Fruit fly (Drosophila melanogaster) whole organism, embryonic: Measurements from ENCODE around the gene CG42487.
"Not testable (repeated sequence)": the region's sequence is repeated elsewhere in the genome, so short reads cannot be mapped to it uniquely, and the experiment has no call there.

Experiments used
- Antp ChIP-seq: fragments of 200-800 bp; sonication (Bioruptor generic); optimal IDR thresholded peaks from 3 replicates; lab custom pipeline; 2016; ENCODE audit warnings: missing biosample characterization, missing genetic modification characterization
- Atf-2 ChIP-seq: fragments of 200-800 bp; sonication (Bioruptor generic); optimal IDR thresholded peaks from 2 replicates; lab custom pipeline; 2016; ENCODE audit warnings: missing biosample characterization, missing genetic modification characterization
- Atf3 ChIP-seq: fragments of 200-800 bp; sonication (Bioruptor generic); optimal IDR thresholded peaks from 3 replicates; lab custom pipeline; 2016; ENCODE audit warnings: missing biosample characterization, missing genetic modification characterization
- Atf6 ChIP-seq: fragments of 200-800 bp; sonication (Bioruptor generic); IDR thresholded peaks from 2 replicates; pipeline ENCODE4 v1.3.6; 2022; ENCODE audit warnings: missing biosample characterization, missing genetic modification characterization
- CG10274 ChIP-seq: fragments of 200-800 bp; sonication (Bioruptor generic); optimal IDR thresholded peaks from 3 replicates; lab custom pipeline; 2017; ENCODE audit warnings: missing biosample characterization, mild to moderate bottlenecking, missing genetic modification characterization
- CG10654 ChIP-seq: fragments of 200-800 bp; sonication (Bioruptor generic); optimal IDR thresholded peaks from 2 replicates; lab custom pipeline; 2016; ENCODE audit warnings: missing biosample characterization, missing genetic modification characterization
- CG10979 ChIP-seq: fragments of 200-800 bp; sonication (Bioruptor generic); optimal IDR thresholded peaks from 2 replicates; lab custom pipeline; 2018; ENCODE audit warnings: missing biosample characterization, mild to moderate bottlenecking, missing genetic modification characterization, moderate library complexity
- CG11504 ChIP-seq: fragments of 200-800 bp; sonication (Bioruptor generic); optimal IDR thresholded peaks from 3 replicates; lab custom pipeline; 2019; ENCODE audit warnings: missing biosample characterization, mild to moderate bottlenecking, missing genetic modification characterization, moderate library complexity
- CG12071 ChIP-seq: fragments of 200-800 bp; sonication (Bioruptor generic); optimal IDR thresholded peaks from 3 replicates; lab custom pipeline; 2018; ENCODE audit warnings: missing biosample characterization, mild to moderate bottlenecking, missing genetic modification characterization
- CG18599 ChIP-seq: fragments of 200-800 bp; sonication (Bioruptor generic); optimal IDR thresholded peaks from 3 replicates; lab custom pipeline; 2017; ENCODE audit warnings: missing biosample characterization, missing genetic modification characterization, mild to moderate bottlenecking, moderate library complexity, missing genetic modification reagents
- CG2120 ChIP-seq: fragments of 200-800 bp; sonication (Bioruptor generic); optimal IDR thresholded peaks from 3 replicates; lab custom pipeline; 2016; ENCODE audit warnings: missing biosample characterization, missing genetic modification characterization
- CG2199 ChIP-seq: fragments of 200-800 bp; sonication (Bioruptor generic); IDR thresholded peaks from 3 replicates; pipeline ENCODE4 v1.3.6; 2022; ENCODE audit warnings: missing biosample characterization, missing genetic modification characterization
- CG30431 ChIP-seq: fragments of 200-800 bp; sonication (Bioruptor generic); optimal IDR thresholded peaks from 2 replicates; lab custom pipeline; 2017; ENCODE audit warnings: missing biosample characterization, missing genetic modification characterization
- CG4404 ChIP-seq: fragments of 200-800 bp; sonication (Bioruptor generic); IDR thresholded peaks from 2 replicates; pipeline ENCODE4 v1.3.6; 2022; ENCODE audit warnings: missing biosample characterization, missing genetic modification characterization
- CG4707 ChIP-seq: fragments of 200-800 bp; sonication (Bioruptor generic); optimal IDR thresholded peaks from 2 replicates; lab custom pipeline; 2018; ENCODE audit warnings: missing biosample characterization, mild to moderate bottlenecking, missing genetic modification characterization, moderate library complexity
- CG5245 ChIP-seq: fragments of 200-800 bp; sonication (Bioruptor generic); optimal IDR thresholded peaks from 3 replicates; lab custom pipeline; 2016; ENCODE audit warnings: missing biosample characterization, missing genetic modification characterization
- CG7357 ChIP-seq: fragments of 200-800 bp; sonication (Bioruptor generic); IDR thresholded peaks from 3 replicates; pipeline ENCODE4 v1.3.6; 2022; ENCODE audit warnings: missing biosample characterization, missing genetic modification characterization
- CG7987 ChIP-seq: fragments of 200-800 bp; sonication (Bioruptor generic); optimal IDR thresholded peaks from 2 replicates; lab custom pipeline; 2018; ENCODE audit warnings: missing biosample characterization, mild to moderate bottlenecking, missing genetic modification characterization, moderate library complexity
- CG8089 ChIP-seq: fragments of 200-800 bp; sonication (Bioruptor generic); optimal IDR thresholded peaks from 3 replicates; lab custom pipeline; 2016; ENCODE audit warnings: missing biosample characterization, missing genetic modification characterization
- CG8478 ChIP-seq: fragments of >200 bp; optimal IDR thresholded peaks from 2 replicates; lab custom pipeline; 2018
- CoRest ChIP-seq: fragments of 200-800 bp; sonication (Bioruptor generic); optimal IDR thresholded peaks from 3 replicates; lab custom pipeline; 2018; ENCODE audit warnings: missing biosample characterization, mild to moderate bottlenecking, missing genetic modification characterization, moderate library complexity
- Doc3 ChIP-seq: fragments of 200-800 bp; sonication (Bioruptor generic); IDR thresholded peaks from 3 replicates; pipeline ENCODE4 v1.3.6; 2022; ENCODE audit warnings: missing biosample characterization, missing genetic modification characterization; ENCODE audit not compliant: partially characterized antibody
- Fer1 ChIP-seq: fragments of 200-800 bp; sonication (Bioruptor generic); optimal IDR thresholded peaks from 2 replicates; lab custom pipeline; 2017; ENCODE audit warnings: missing biosample characterization, mild to moderate bottlenecking, missing genetic modification characterization
- HLHmδ ChIP-seq: fragments of 200-800 bp; sonication (Bioruptor generic); optimal IDR thresholded peaks from 2 replicates; lab custom pipeline; 2018; ENCODE audit warnings: missing biosample characterization, mild to moderate bottlenecking, missing genetic modification characterization, moderate library complexity
- Hey ChIP-seq: fragments of 200-800 bp; sonication (Bioruptor generic); optimal IDR thresholded peaks from 3 replicates; lab custom pipeline; 2018; ENCODE audit warnings: missing biosample characterization, mild to moderate bottlenecking, missing genetic modification characterization
- Med ChIP-seq: fragments of 200-800 bp; sonication (Bioruptor generic); peaks from one replicate; lab custom pipeline; 2016; ENCODE audit warnings: missing biosample characterization, missing genetic modification characterization, mild to moderate bottlenecking, inconsistent platforms, moderate library complexity
- Optix ChIP-seq: fragments of 200-800 bp; sonication (Bioruptor generic); IDR thresholded peaks from 3 replicates; pipeline ENCODE4 v1.3.6; 2022; ENCODE audit warnings: missing biosample characterization, missing genetic modification characterization
- Scr ChIP-seq: fragments of 200-800 bp; sonication (Bioruptor generic); IDR thresholded peaks from 2 replicates; pipeline ENCODE4 v1.3.6; 2022; ENCODE audit warnings: missing biosample characterization, missing genetic modification characterization; ENCODE audit not compliant: partially characterized antibody
- Tbp ChIP-seq: fragments of >200 bp; optimal IDR thresholded peaks from 2 replicates; lab custom pipeline; 2018; ENCODE audit warnings: missing biosample characterization, missing genetic modification characterization
- bsh ChIP-seq, 2 experiments: fragments of 200-800 bp; sonication (Bioruptor generic); optimal IDR thresholded peaks; 2 replicates each; lab custom pipeline; 2017 to 2018; ENCODE audit warnings: mild to moderate bottlenecking in 2 of 2, missing biosample characterization in 2 of 2, missing genetic modification characterization in 2 of 2, moderate library complexity in 1 of 2
- dmrt99B ChIP-seq: fragments of 200-800 bp; sonication (Bioruptor generic); optimal IDR thresholded peaks from 2 replicates; lab custom pipeline; 2018; ENCODE audit warnings: missing biosample characterization, mild to moderate bottlenecking, missing genetic modification characterization, moderate library complexity
- fd64A ChIP-seq: fragments of 200-800 bp; sonication (Bioruptor generic); optimal IDR thresholded peaks from 3 replicates; lab custom pipeline; 2018; ENCODE audit warnings: missing biosample characterization, mild to moderate bottlenecking, missing genetic modification characterization
- gt ChIP-seq: fragments of 200-800 bp; sonication (Bioruptor generic); IDR thresholded peaks from 2 replicates; pipeline ENCODE4 v1.3.6; 2022; ENCODE audit warnings: missing biosample characterization, missing genetic modification characterization
- jing ChIP-seq: fragments of 200-800 bp; sonication (Bioruptor generic); optimal IDR thresholded peaks from 2 replicates; lab custom pipeline; 2018; ENCODE audit warnings: missing biosample characterization, mild to moderate bottlenecking, missing genetic modification characterization
- lab ChIP-seq: fragments of 200-800 bp; sonication (Bioruptor generic); optimal IDR thresholded peaks from 3 replicates; lab custom pipeline; 2017; ENCODE audit warnings: missing biosample characterization, missing genetic modification characterization, mild to moderate bottlenecking, moderate library complexity, missing genetic modification reagents
- lola ChIP-seq, 3 experiments: fragments of >200 bp in 2 of 3; fragments of 200-800 bp in 1 of 3; sonication (Bioruptor generic) in 1 of 3; optimal IDR thresholded peaks; 2 replicates each; lab custom pipeline; 2017 to 2019; ENCODE audit warnings: missing biosample characterization in 3 of 3, missing genetic modification characterization in 3 of 3, mild to moderate bottlenecking in 1 of 3, moderate library complexity in 1 of 3
- lov ChIP-seq, 2 experiments: fragments of 200-800 bp in 1 of 2; fragments of >200 bp in 1 of 2; sonication (Bioruptor generic) in 1 of 2; IDR thresholded peaks in 1 of 2; optimal IDR thresholded peaks in 1 of 2; 2 replicates in 1 of 2; 3 replicates in 1 of 2; pipeline versions ENCODE4 v1.3.6 to Lab custom; 2017 to 2022; ENCODE audit warnings: missing biosample characterization in 1 of 2, missing genetic modification characterization in 1 of 2
- ro ChIP-seq: fragments of 200-800 bp; sonication (Bioruptor generic); IDR thresholded peaks from 2 replicates; pipeline ENCODE4 v1.3.6; 2022; ENCODE audit warnings: missing biosample characterization, missing genetic modification characterization
- row ChIP-seq: fragments of 200-800 bp; sonication (Bioruptor generic); IDR thresholded peaks from 3 replicates; pipeline ENCODE4 v1.3.6; 2022; ENCODE audit warnings: missing biosample characterization, missing genetic modification characterization
- run ChIP-seq: fragments of 200-800 bp; sonication (Bioruptor generic); optimal IDR thresholded peaks from 3 replicates; lab custom pipeline; 2018; ENCODE audit warnings: missing biosample characterization, mild to moderate bottlenecking, missing genetic modification characterization
- scrt ChIP-seq: fragments of 200-800 bp; sonication (Bioruptor generic); optimal IDR thresholded peaks from 2 replicates; lab custom pipeline; 2018; ENCODE audit warnings: missing biosample characterization, mild to moderate bottlenecking, missing genetic modification characterization, moderate library complexity
- sens ChIP-seq: fragments of 200-800 bp; sonication (Bioruptor generic); peaks from one replicate; lab custom pipeline; 2016; ENCODE audit warnings: missing biosample characterization, missing genetic modification characterization
- ssp ChIP-seq: fragments of 200-800 bp; sonication (Bioruptor generic); IDR thresholded peaks from 2 replicates; pipeline ENCODE4 v1.3.6; 2022; ENCODE audit warnings: missing biosample characterization, missing genetic modification characterization
- twi ChIP-seq: fragments of 200-800 bp; optimal IDR thresholded peaks from 2 replicates; lab custom pipeline; 2019; ENCODE audit warnings: missing biosample characterization, mild to moderate bottlenecking, missing genetic modification characterization, moderate library complexity
- vvl ChIP-seq: fragments of 200-800 bp; sonication (Bioruptor generic); IDR thresholded peaks from 2 replicates; pipeline ENCODE4 v1.3.6; 2022; ENCODE audit warnings: missing biosample characterization, missing genetic modification characterization

CG42487 gene

dm6 chr3R:27959145-27959544, at the start of gene CG42487, which contains the start of gene CG4884:
CG42487 (minus strand) TSS chr3R:27959245.
CG4884 (minus strand) TSS chr3R:27959245.
- TF ChIP-seq Tbp (GFP tag; lab: Kevin White, UChicago); Hey (tag; lab: Kevin White, UChicago); HLHmδ (GFP tag; lab: Kevin White, UChicago): not testable (repeated sequence)

dm6 chr3R:28004034-28004433, 45.0 kb upstream of the CG42487 start:
- TF ChIP-seq Fer1 (GFP tag; lab: Kevin White, UChicago) (peak; percentile 15), gt (GFP tag; lab: Robert Waterston, UW) (no peak), row (GFP tag; lab: Robert Waterston, UW) (peak; percentile 32; the same call in 1 of the 3 replicates), CG8089 (GFP tag; lab: Kevin White, UChicago) (no peak), CG10654 (GFP tag; lab: Kevin White, UChicago) (no peak), CG11504 (tag; lab: Kevin White, UChicago) (peak; percentile 7), scrt (peak; percentile 8), lab (GFP tag; lab: Kevin White, UChicago) (peak; percentile 28), dmrt99B (tag; lab: Kevin White, UChicago) (peak; percentile 15), sens (GFP tag; lab: Kevin White, UChicago) (peak; percentile 67), CG18599 (peak; percentile 27), CG2120 (peak; percentile 31), CG10274 (GFP tag; lab: Kevin White, UChicago) (peak; percentile 36), lov (optimal IDR thresholded peaks at IDR 0.05; lab: Kevin White, UChicago) (no peak), lov (GFP tag; IDR thresholded peaks at IDR 0.05; lab: Robert Waterston, UW) (no peak)

dm6 chr3R:27990651-27991050, 31.6 kb upstream of the CG42487 start, which contains the start of gene CG4815:
CG4815 (minus strand) TSS chr3R:27990751.
- no peak for TF ChIP-seq CG2199
- no peak for TF ChIP-seq fd64A (GFP tag; lab: Kevin White, UChicago)
- TF ChIP-seq CG4404 (GFP tag; lab: Robert Waterston, UW), result no peak
- TF ChIP-seq Atf-2 (GFP tag; lab: Kevin White, UChicago), result no peak
- TF ChIP-seq CG7357 (GFP tag; lab: Robert Waterston, UW), result no peak
- no peak for TF ChIP-seq twi (tag; lab: Kevin White, UChicago)
- no peak for TF ChIP-seq CG8478 (lab: Kevin White, UChicago)
- TF ChIP-seq Atf3 (GFP tag; lab: Kevin White, UChicago), result no peak
- no peak for TF ChIP-seq CG30431 (GFP tag; lab: Kevin White, UChicago)
- no peak for TF ChIP-seq run
- no peak for TF ChIP-seq bsh (GFP tag; optimal IDR thresholded peaks at IDR 0.05; lab: Kevin White, UChicago)
- TF ChIP-seq CG4707, result no peak
- TF ChIP-seq lola (GFP tag; optimal IDR thresholded peaks at IDR 0.05; lab: Kevin White, UChicago), result no peak
- TF ChIP-seq Optix (GFP tag; lab: Robert Waterston, UW), result no peak
- no peak for TF ChIP-seq vvl (GFP tag; lab: Robert Waterston, UW)

dm6 chr3R:27988647-27989430, 29.8 kb upstream of the CG42487 start:
- no peak for TF ChIP-seq Doc3
- peak; percentile 30; the same call in 1 of the 2 replicates for TF ChIP-seq ssp (GFP tag; lab: Robert Waterston, UW)
- TF ChIP-seq Med (GFP tag; lab: Kevin White, UChicago), result no peak
- TF ChIP-seq Antp, result peak; percentile 33
- TF ChIP-seq jing, result peak; percentile 31
- no peak for TF ChIP-seq CG7987
- TF ChIP-seq CoRest (tag; lab: Kevin White, UChicago), result peak; percentile 66
- no peak; the same call in 1 of the 2 replicates for TF ChIP-seq Scr
- TF ChIP-seq CG12071, result no peak
- TF ChIP-seq CG5245 (GFP tag; lab: Kevin White, UChicago), result no peak
- TF ChIP-seq CG10979 (tag; lab: Kevin White, UChicago), result no peak
- TF ChIP-seq ro (GFP tag; lab: Robert Waterston, UW), result no peak
- TF ChIP-seq Atf6 (GFP tag; lab: Robert Waterston, UW), result 0 out of 2 replicates have a peak, but pooled peaks have one; percentile 12
